Worm (Caenorhabditis elegans) whole organism, L2 larva: Measurements from ENCODE around the gene cnnm-2.

Source experiments
- ama-1 ChIP-seq: fragments of 150-350 bp; optimal IDR thresholded peaks from 2 replicates; lab custom pipeline; 2018; ENCODE audit warnings: inconsistent platforms
- blmp-1 ChIP-seq: sonication (generic microtip); optimal IDR thresholded peaks from 2 replicates; lab custom pipeline; 2017; ENCODE audit warnings: missing genetic modification characterization, mild to moderate bottlenecking, missing compliant biosample characterization, antibody characterized with exemption, moderate library complexity; ENCODE audit not compliant: insufficient read depth
- egl-27 ChIP-seq: sonication (generic microtip); optimal IDR thresholded peaks from 3 replicates; lab custom pipeline; 2017; ENCODE audit warnings: missing biosample characterization, missing genetic modification reagents, missing genetic modification characterization
- elt-3 ChIP-seq: sonication (generic microtip); optimal IDR thresholded peaks from 2 replicates; lab custom pipeline; 2017; ENCODE audit warnings: missing biosample characterization, missing genetic modification characterization
- skn-1 ChIP-seq: sonication (generic microtip); optimal IDR thresholded peaks from 2 replicates; lab custom pipeline; 2017; ENCODE audit warnings: missing biosample characterization, missing genetic modification characterization

DNA sequence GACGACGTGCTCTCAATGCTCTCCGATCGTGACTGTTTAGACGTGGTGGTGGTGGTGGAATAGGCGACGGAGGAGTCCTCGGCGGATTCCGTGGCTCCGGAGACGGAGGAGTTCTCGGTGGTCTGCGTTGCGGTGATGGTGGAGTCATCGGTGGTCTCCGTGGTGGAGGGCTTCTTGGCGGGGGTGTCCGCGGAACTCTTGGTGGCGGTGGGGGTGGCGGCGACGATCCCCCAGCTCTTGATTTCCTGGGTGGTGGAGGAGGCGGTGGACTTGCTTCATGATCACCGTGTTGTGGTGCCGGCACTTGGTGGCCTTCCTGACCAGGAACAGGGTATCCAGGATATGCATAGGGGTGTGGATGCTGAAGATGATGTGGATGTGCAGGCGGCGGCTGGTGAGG is 6.4 kb upstream of the cnnm-2 start:
- TF ChIP-seq elt-3 (tag; lab: Kevin White, UChicago) = no peak
- no peak for TF ChIP-seq egl-27 (tag; lab: Kevin White, UChicago)
- no peak for TF ChIP-seq ama-1 (lab: Kevin White, UChicago)
- no peak for TF ChIP-seq blmp-1
- TF ChIP-seq skn-1 (tag; lab: Kevin White, UChicago) = no peak
